Worm (Caenorhabditis elegans): ENCODE data around the gene K12B6.9.

DNA sequence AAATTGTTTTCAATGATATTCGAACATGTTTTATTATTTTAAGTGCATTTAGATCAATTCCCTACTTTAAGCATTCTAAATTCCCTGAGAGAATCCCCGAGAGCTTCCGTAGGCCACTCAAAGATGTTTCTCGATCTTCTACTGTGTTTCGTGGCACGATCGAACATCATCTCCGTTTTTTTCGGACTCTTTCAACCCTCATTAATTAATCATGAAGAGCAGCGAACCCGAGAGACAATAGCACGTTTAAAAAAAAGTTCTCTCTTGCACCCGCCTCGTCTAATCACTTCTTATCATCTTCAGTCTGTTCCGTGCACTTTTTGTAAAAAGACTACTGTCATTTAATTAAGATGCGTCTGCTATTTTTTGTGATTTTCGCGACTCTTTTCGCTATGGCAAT lies 3.9 kb downstream of the K12B6.9 start, which contains the start of gene K12B6.11:
- TF ChIP-seq him-1 (tag; optimal IDR thresholded peaks at IDR 0.05) (no peak), W03F9.2 (tag; optimal IDR thresholded peaks at IDR 0.05) (no peak), dao-5 (tag; optimal IDR thresholded peaks at IDR 0.05) (no peak)

Data from whole organism, L4/young adult.